Worm (Caenorhabditis elegans) whole organism, late embryonic: Measurements from ENCODE around the gene ZK1098.2.

Experiments
- F13H6.1 ChIP-seq: sonication (generic microtip); optimal IDR thresholded peaks from 2 replicates; lab custom pipeline; 2016; ENCODE audit warnings: missing genetic modification characterization, missing compliant biosample characterization
- ceh-18 ChIP-seq: sonication (generic microtip); optimal IDR thresholded peaks from 2 replicates; lab custom pipeline; 2016; ENCODE audit warnings: missing genetic modification characterization, missing compliant biosample characterization
- ceh-19 ChIP-seq: fragments of 200-800 bp; sonication (Bioruptor generic); optimal IDR thresholded peaks from 2 replicates; lab custom pipeline; 2018; ENCODE audit warnings: mild to moderate bottlenecking, missing genetic modification characterization, missing compliant biosample characterization
- elt-4 ChIP-seq: sonication (generic microtip); optimal IDR thresholded peaks from 2 replicates; lab custom pipeline; 2016; ENCODE audit warnings: missing genetic modification characterization, missing compliant biosample characterization
- fax-1 ChIP-seq: sonication (generic microtip); optimal IDR thresholded peaks from 2 replicates; lab custom pipeline; 2016; ENCODE audit warnings: missing genotype, missing genetic modification characterization, missing compliant biosample characterization
- fkh-10 ChIP-seq: fragments of 150-350 bp; optimal IDR thresholded peaks from 2 replicates; lab custom pipeline; 2014; ENCODE audit warnings: missing biosample characterization, missing genetic modification reagents, missing genetic modification characterization
- pha-2 ChIP-seq: sonication (generic microtip); optimal IDR thresholded peaks from 2 replicates; lab custom pipeline; 2017; ENCODE audit warnings: mild to moderate bottlenecking, missing genetic modification characterization, missing compliant biosample characterization
- zip-5 ChIP-seq: sonication (generic microtip); optimal IDR thresholded peaks from 2 replicates; lab custom pipeline; 2016; ENCODE audit warnings: missing genetic modification characterization, missing compliant biosample characterization

DNA sequence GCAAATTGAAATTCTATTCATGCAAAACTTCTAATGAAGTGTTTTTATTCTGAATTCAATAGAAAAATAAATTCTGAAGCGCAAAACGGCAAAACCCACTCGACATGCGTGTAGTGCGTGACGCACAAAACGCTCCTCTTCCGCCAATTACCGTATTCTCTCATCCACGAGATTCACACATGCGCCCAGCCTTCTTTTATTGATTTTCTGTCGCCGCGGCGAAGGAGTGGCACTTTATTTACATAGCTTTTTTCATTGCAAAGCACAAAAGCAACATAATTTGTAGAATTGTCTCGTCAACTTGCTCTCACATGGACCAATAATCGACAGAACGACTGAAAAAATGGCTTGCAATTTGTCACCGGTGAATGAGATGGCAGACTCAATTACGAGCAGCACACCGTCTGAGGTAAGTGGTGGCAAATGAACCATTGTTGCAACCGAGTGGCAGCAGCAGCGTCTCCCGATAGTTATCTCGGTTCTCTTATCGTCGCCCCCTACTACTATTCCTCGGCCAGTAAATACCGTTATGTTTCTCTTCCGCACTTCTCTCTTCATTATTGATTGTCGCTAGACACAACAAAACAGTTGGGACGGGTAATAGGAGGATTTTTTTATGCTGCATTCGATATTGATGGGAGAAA is 17.2 kb downstream of the ZK1098.2 start, which contains the start of gene unc-16:
- TF ChIP-seq fax-1 (tag; lab: Kevin White, UChicago), result no peak
- no peak for TF ChIP-seq fkh-10 (GFP tag; lab: Kevin White, UChicago)
- peak; percentile 58 for TF ChIP-seq ceh-18 (tag; lab: Kevin White, UChicago)
- no peak for TF ChIP-seq elt-4
- no peak for TF ChIP-seq ceh-19 (GFP tag; lab: Kevin White, UChicago)
- TF ChIP-seq F13H6.1 (tag; lab: Kevin White, UChicago), result no peak
- TF ChIP-seq pha-2 (tag; lab: Kevin White, UChicago), result no peak
- TF ChIP-seq zip-5 (tag; lab: Kevin White, UChicago), result no peak
